ENCODE assay signal across 1 fruit fly cellular context in the genomic region with DNA sequence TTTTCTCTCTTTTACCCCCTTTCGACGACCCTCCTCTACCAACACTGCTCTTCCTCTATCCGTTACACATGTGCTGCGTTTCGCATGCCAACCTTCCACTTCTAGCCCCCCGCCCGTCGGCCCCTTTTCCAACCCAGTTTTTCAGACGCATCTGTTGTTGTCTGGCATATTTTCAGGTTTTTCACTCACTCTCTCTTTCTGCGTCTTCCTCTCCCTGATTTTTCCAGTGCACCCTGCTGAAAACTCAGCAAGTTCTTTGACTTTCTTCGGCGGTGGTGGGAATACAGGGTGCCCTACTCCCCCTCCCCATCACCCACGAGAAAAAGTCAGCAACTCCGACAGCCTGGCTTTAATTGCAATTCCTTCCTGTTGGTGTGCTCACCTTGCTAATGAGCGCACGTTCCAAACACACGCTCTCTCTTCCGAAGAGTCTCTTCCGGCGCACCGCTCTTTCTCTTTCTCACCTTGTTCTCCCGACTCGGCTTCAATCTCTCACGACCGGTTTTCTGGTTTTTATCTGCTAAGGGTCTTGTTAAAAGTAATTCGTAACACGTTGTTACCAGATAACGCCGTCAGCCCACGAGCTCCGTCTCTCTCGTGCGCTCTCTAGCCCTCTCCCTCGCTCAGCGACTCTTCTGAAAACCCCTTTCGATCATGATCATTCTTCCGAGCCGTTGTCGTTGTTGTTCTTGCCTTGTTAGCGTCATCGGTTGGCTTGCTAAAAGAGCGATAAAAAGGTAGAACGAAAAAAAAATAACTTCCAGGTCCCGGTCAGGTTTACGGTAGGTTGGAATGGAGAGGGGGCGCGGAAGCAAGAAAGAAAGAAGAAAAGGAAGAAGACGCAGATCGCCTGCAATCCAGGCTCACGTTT.
TF ChIP-seq lines count a peak whose summit lies in the region.

No protein-coding gene starts in this region.

TF ChIP-seq in whole organism, embryonic, 481 proteins besides CTCF, POLR2A, EP300 and RAD21 (continued from another document and continues in another):
- TF ChIP-seq Poxn (GFP tag; IDR thresholded peaks at IDR 0.05; lab: Robert Waterston, UW) (no peak), CG6689 (GFP tag; IDR thresholded peaks at IDR 0.05; lab: Robert Waterston, UW) (no peak), peb (GFP tag; IDR thresholded peaks at IDR 0.05; lab: Robert Waterston, UW) (no peak), lbe (GFP tag; optimal IDR thresholded peaks at IDR 0.05; lab: Kevin White, UChicago) (peak; percentile 39), CG6175 (GFP tag; IDR thresholded peaks at IDR 0.05; lab: Robert Waterston, UW) (no peak), hbn (GFP tag; IDR thresholded peaks at IDR 0.05; lab: Robert Waterston, UW; ENCODE audit: partially characterized antibody) (peak; percentile 49), tin (GFP tag; optimal IDR thresholded peaks at IDR 0.05; lab: Kevin White, UChicago) (no peak), CG30403 (GFP tag; optimal IDR thresholded peaks at IDR 0.05; lab: Kevin White, UChicago) (no peak), CG14667 (GFP tag; IDR thresholded peaks at IDR 0.05; lab: Robert Waterston, UW) (no peak), Asciz (GFP tag; optimal IDR thresholded peaks at IDR 0.05; lab: Kevin White, UChicago) (no peak), disco-r (GFP tag; optimal IDR thresholded peaks at IDR 0.05; lab: Kevin White, UChicago) (no peak), sisA (GFP tag; IDR thresholded peaks at IDR 0.05; lab: Robert Waterston, UW) (no peak), CG10366 (GFP tag; IDR thresholded peaks at IDR 0.05; lab: Robert Waterston, UW) (peak; percentile 66), NC2β (GFP tag; optimal IDR thresholded peaks at IDR 0.05; lab: Kevin White, UChicago) (no peak), CG10147 (GFP tag; optimal IDR thresholded peaks at IDR 0.05; lab: Kevin White, UChicago) (no peak), Fer2 (tag; optimal IDR thresholded peaks at IDR 0.05; lab: Kevin White, UChicago) (no peak), CG2120 (GFP tag; optimal IDR thresholded peaks at IDR 0.05; lab: Kevin White, UChicago) (no peak), dysf (GFP tag; IDR thresholded peaks at IDR 0.05; lab: Robert Waterston, UW) (no peak), org-1 (GFP tag; optimal IDR thresholded peaks at IDR 0.05; lab: Kevin White, UChicago) (no peak), CG11560 (tag; IDR thresholded peaks at IDR 0.05; lab: Robert Waterston, UW) (no peak), CG17361 (GFP tag; IDR thresholded peaks at IDR 0.05; lab: Robert Waterston, UW) (no peak), Side (GFP tag; optimal IDR thresholded peaks at IDR 0.05; lab: Kevin White, UChicago) (no peak), ranshi (GFP tag; IDR thresholded peaks at IDR 0.05; lab: Robert Waterston, UW) (no peak), tio (GFP tag; optimal IDR thresholded peaks at IDR 0.05; lab: Kevin White, UChicago) (no peak), Rfx (GFP tag; IDR thresholded peaks at IDR 0.05; lab: Robert Waterston, UW) (no peak), CG18262 (tag; optimal IDR thresholded peaks at IDR 0.05; lab: Kevin White, UChicago) (no peak), HLHmδ (GFP tag; optimal IDR thresholded peaks at IDR 0.05; lab: Kevin White, UChicago) (peak; percentile 26), ab (GFP tag; optimal IDR thresholded peaks at IDR 0.05; lab: Kevin White, UChicago) (no peak), ara (GFP tag; IDR thresholded peaks at IDR 0.05; lab: Robert Waterston, UW) (peak; percentile 30; the same call in 1 of the 2 replicates), CG8924 (tag; optimal IDR thresholded peaks at IDR 0.05; lab: Kevin White, UChicago) (no peak), CG1832 (GFP tag; optimal IDR thresholded peaks at IDR 0.05; lab: Kevin White, UChicago) (peak; percentile 75), ase (GFP tag; IDR thresholded peaks at IDR 0.05; lab: Robert Waterston, UW) (no peak), unc-4 (GFP tag; IDR thresholded peaks at IDR 0.05; lab: Robert Waterston, UW; ENCODE audit: partially characterized antibody) (peak; percentile 53), Rx (GFP tag; IDR thresholded peaks at IDR 0.05; lab: Robert Waterston, UW) (no peak), CG8290 (GFP tag; optimal IDR thresholded peaks at IDR 0.05; lab: Kevin White, UChicago) (peak; percentile 71), CG8290 (tag; optimal IDR thresholded peaks at IDR 0.05; lab: Kevin White, UChicago) (peak in 1 of 2 experiments; percentile 46), CG2712 (tag; optimal IDR thresholded peaks at IDR 0.05; lab: Kevin White, UChicago) (no peak), Lhr (GFP tag; optimal IDR thresholded peaks at IDR 0.05; lab: Kevin White, UChicago) (no peak), CG13287 (GFP tag; IDR thresholded peaks at IDR 0.05; lab: Robert Waterston, UW; ENCODE audit: partially characterized antibody) (peak; percentile 54), mam (GFP tag; optimal IDR thresholded peaks at IDR 0.05; lab: Kevin White, UChicago) (no peak), CG31224 (GFP tag; IDR thresholded peaks at IDR 0.05; lab: Robert Waterston, UW) (no peak), br (optimal IDR thresholded peaks at IDR 0.05; lab: Kevin White, UChicago) (no peak), Scr (GFP tag; IDR thresholded peaks at IDR 0.05; lab: Robert Waterston, UW; ENCODE audit: partially characterized antibody) (no peak), crol (GFP tag; IDR thresholded peaks at IDR 0.05; lab: Robert Waterston, UW) (peak; percentile 89), bbx (GFP tag; IDR thresholded peaks at IDR 0.05; lab: Robert Waterston, UW; ENCODE audit: partially characterized antibody) (no peak), CG13894 (tag; optimal IDR thresholded peaks at IDR 0.05; lab: Kevin White, UChicago) (peak; percentile 33), Dbx (GFP tag; IDR thresholded peaks at IDR 0.05; lab: Robert Waterston, UW) (no peak), ham (GFP tag; IDR thresholded peaks at IDR 0.05; lab: Robert Waterston, UW) (no peak), CG3726 (GFP tag; IDR thresholded peaks at IDR 0.05; lab: Robert Waterston, UW) (no peak), CG9876 (GFP tag; optimal IDR thresholded peaks at IDR 0.05; lab: Kevin White, UChicago) (no peak), ttk (GFP tag; IDR thresholded peaks at IDR 0.05; lab: Robert Waterston, UW) (0 out of 2 replicates have a peak, but pooled peaks have one; percentile 6), CG1233 (GFP tag; optimal IDR thresholded peaks at IDR 0.05; lab: Kevin White, UChicago) (no peak), tap (tag; optimal IDR thresholded peaks at IDR 0.05; lab: Kevin White, UChicago) (peak; percentile 8), CG10654 (GFP tag; optimal IDR thresholded peaks at IDR 0.05; lab: Kevin White, UChicago) (no peak), CG12071 (GFP tag; optimal IDR thresholded peaks at IDR 0.05; lab: Kevin White, UChicago) (no peak), tll (GFP tag; optimal IDR thresholded peaks at IDR 0.05; lab: Kevin White, UChicago) (peak in 1 of 2 experiments; percentile 51), mirr (GFP tag; optimal IDR thresholded peaks at IDR 0.05; lab: Kevin White, UChicago) (peak; percentile 77), D19A (tag; optimal IDR thresholded peaks at IDR 0.05; lab: Kevin White, UChicago) (no peak), wek (GFP tag; optimal IDR thresholded peaks at IDR 0.05; lab: Kevin White, UChicago) (no peak), CG3281 (GFP tag; optimal IDR thresholded peaks at IDR 0.05; lab: Kevin White, UChicago) (no peak), zfh2 (GFP tag; optimal IDR thresholded peaks at IDR 0.05; lab: Kevin White, UChicago) (no peak), toy (GFP tag; IDR thresholded peaks at IDR 0.05; lab: Robert Waterston, UW) (no peak), CG13424 (tag; optimal IDR thresholded peaks at IDR 0.05; lab: Kevin White, UChicago) (no peak), btn (GFP tag; optimal IDR thresholded peaks at IDR 0.05; lab: Kevin White, UChicago) (no peak), pzg (GFP tag; optimal IDR thresholded peaks at IDR 0.05; lab: Kevin White, UChicago) (no peak), Gsc (GFP tag; IDR thresholded peaks at IDR 0.05; lab: Robert Waterston, UW) (no peak), CG10209 (GFP tag; optimal IDR thresholded peaks at IDR 0.05; lab: Kevin White, UChicago) (no peak), CG9817 (tag; optimal IDR thresholded peaks at IDR 0.05; lab: Kevin White, UChicago) (no peak), gcm (GFP tag; optimal IDR thresholded peaks at IDR 0.05; lab: Kevin White, UChicago) (no peak), Jarid2 (GFP tag; optimal IDR thresholded peaks at IDR 0.05; lab: Kevin White, UChicago) (peak; percentile 24), CG31388 (GFP tag; optimal IDR thresholded peaks at IDR 0.05; lab: Kevin White, UChicago) (no peak), Atf6 (GFP tag; IDR thresholded peaks at IDR 0.05; lab: Robert Waterston, UW) (no peak), ftz-f1 (GFP tag; optimal IDR thresholded peaks at IDR 0.05; lab: Kevin White, UChicago) (no peak), CG12942 (GFP tag; optimal IDR thresholded peaks at IDR 0.05; lab: Kevin White, UChicago) (no peak), Tbp (GFP tag; optimal IDR thresholded peaks at IDR 0.05; lab: Kevin White, UChicago) (no peak), Ets97D (GFP tag; optimal IDR thresholded peaks at IDR 0.05; lab: Kevin White, UChicago) (no peak), E2f1 (GFP tag; IDR thresholded peaks at IDR 0.05; lab: Robert Waterston, UW) (no peak), NK7.1 (GFP tag; optimal IDR thresholded peaks at IDR 0.05; lab: Kevin White, UChicago) (no peak), ATbp (GFP tag; optimal IDR thresholded peaks at IDR 0.05; lab: Kevin White, UChicago) (no peak), CG11504 (tag; optimal IDR thresholded peaks at IDR 0.05; lab: Kevin White, UChicago) (no peak), Spps (tag; optimal IDR thresholded peaks at IDR 0.05; lab: Kevin White, UChicago) (no peak), Atf3 (GFP tag; optimal IDR thresholded peaks at IDR 0.05; lab: Kevin White, UChicago) (no peak), CG4424 (GFP tag; optimal IDR thresholded peaks at IDR 0.05; lab: Kevin White, UChicago) (no peak), CG4404 (GFP tag; IDR thresholded peaks at IDR 0.05; lab: Robert Waterston, UW) (no peak), CG14441 (GFP tag; IDR thresholded peaks at IDR 0.05; lab: Robert Waterston, UW) (no peak), CG4282 (GFP tag; optimal IDR thresholded peaks at IDR 0.05; lab: Kevin White, UChicago) (no peak), NFAT (GFP tag; IDR thresholded peaks at IDR 0.05; lab: Robert Waterston, UW) (no peak), CG2199 (GFP tag; IDR thresholded peaks at IDR 0.05; lab: Robert Waterston, UW) (no peak), Bdp1 (GFP tag; optimal IDR thresholded peaks at IDR 0.05; lab: Kevin White, UChicago) (no peak), otp (GFP tag; IDR thresholded peaks at IDR 0.05; lab: Robert Waterston, UW) (0 out of 3 replicates have a peak, but pooled peaks have one; percentile 33), CG4707 (GFP tag; optimal IDR thresholded peaks at IDR 0.05; lab: Kevin White, UChicago) (no peak), emc (GFP tag; optimal IDR thresholded peaks at IDR 0.05; lab: Kevin White, UChicago) (no peak), CG6654 (GFP tag; optimal IDR thresholded peaks at IDR 0.05; lab: Kevin White, UChicago) (no peak), Camta (GFP tag; optimal IDR thresholded peaks at IDR 0.05; lab: Kevin White, UChicago) (no peak), Oaz (GFP tag; IDR thresholded peaks at IDR 0.05; lab: Robert Waterston, UW) (no peak), CG6683 (GFP tag; optimal IDR thresholded peaks at IDR 0.05; lab: Kevin White, UChicago) (no peak), slou (GFP tag; optimal IDR thresholded peaks at IDR 0.05; lab: Kevin White, UChicago) (no peak), CG17912 (GFP tag; optimal IDR thresholded peaks at IDR 0.05; lab: Kevin White, UChicago) (no peak), CG43689 (GFP tag; IDR thresholded peaks at IDR 0.05; lab: Robert Waterston, UW) (no peak), CG13296 (GFP tag; optimal IDR thresholded peaks at IDR 0.05; lab: Kevin White, UChicago) (no peak), vvl (GFP tag; IDR thresholded peaks at IDR 0.05; lab: Robert Waterston, UW) (no peak), nmo (GFP tag; optimal IDR thresholded peaks at IDR 0.05; lab: Kevin White, UChicago) (no peak), Xbp1 (GFP tag; optimal IDR thresholded peaks at IDR 0.05; lab: Kevin White, UChicago) (no peak), CG15073 (GFP tag; optimal IDR thresholded peaks at IDR 0.05; lab: Kevin White, UChicago) (no peak), jing (GFP tag; optimal IDR thresholded peaks at IDR 0.05; lab: Kevin White, UChicago) (no peak), scrt (GFP tag; optimal IDR thresholded peaks at IDR 0.05; lab: Kevin White, UChicago) (no peak), CG17802 (tag; optimal IDR thresholded peaks at IDR 0.05; lab: Kevin White, UChicago) (no peak), CG11093 (GFP tag; IDR thresholded peaks at IDR 0.05; lab: Robert Waterston, UW) (no peak), Bteb2 (GFP tag; optimal IDR thresholded peaks at IDR 0.05; lab: Kevin White, UChicago) (no peak), GATAe (GFP tag; conservative IDR thresholded peaks at IDR 0.05; lab: Robert Waterston, UW) (no peak), abd-A (tag; optimal IDR thresholded peaks at IDR 0.05; lab: Kevin White, UChicago) (no peak), lov (optimal IDR thresholded peaks at IDR 0.05; lab: Kevin White, UChicago) (no peak), lov (GFP tag; IDR thresholded peaks at IDR 0.05; lab: Robert Waterston, UW) (0 out of 3 replicates have a peak, but pooled peaks have one; percentile 46), CG6813 (GFP tag; optimal IDR thresholded peaks at IDR 0.05; lab: Kevin White, UChicago) (no peak), Lpt (GFP tag; optimal IDR thresholded peaks at IDR 0.05; lab: Kevin White, UChicago) (no peak), cwo (GFP tag; optimal IDR thresholded peaks at IDR 0.05; lab: Kevin White, UChicago) (no peak), nom (GFP tag; optimal IDR thresholded peaks at IDR 0.05; lab: Kevin White, UChicago) (peak; percentile 50), pb (GFP tag; optimal IDR thresholded peaks at IDR 0.05; lab: Kevin White, UChicago) (no peak), lab (GFP tag; optimal IDR thresholded peaks at IDR 0.05; lab: Kevin White, UChicago) (peak; percentile 47), HmgD (GFP tag; optimal IDR thresholded peaks at IDR 0.05; lab: Kevin White, UChicago) (no peak), gsb (GFP tag; IDR thresholded peaks at IDR 0.05; lab: Robert Waterston, UW) (no peak), CG7372 (GFP tag; IDR thresholded peaks at IDR 0.05; lab: Robert Waterston, UW) (no peak), E2f2 (GFP tag; IDR thresholded peaks at IDR 0.05; lab: Robert Waterston, UW) (no peak), CG18764 (GFP tag; optimal IDR thresholded peaks at IDR 0.05; lab: Kevin White, UChicago) (no peak), chn (GFP tag; optimal IDR thresholded peaks at IDR 0.05; lab: Kevin White, UChicago) (no peak), Awh (GFP tag; IDR thresholded peaks at IDR 0.05; lab: Robert Waterston, UW) (0 out of 2 replicates have a peak, but pooled peaks have one; percentile 24), CG12769 (tag; optimal IDR thresholded peaks at IDR 0.05; lab: Kevin White, UChicago) (no peak), her (GFP tag; optimal IDR thresholded peaks at IDR 0.05; lab: Kevin White, UChicago) (no peak)
